Fruit fly (Drosophila melanogaster) whole organism, embryonic: Measurements from ENCODE around the gene CG6283.

Experiments used
- CG12071 ChIP-seq: fragments of 200-800 bp; sonication (Bioruptor generic); optimal IDR thresholded peaks from 3 replicates; lab custom pipeline; 2018; ENCODE audit warnings: missing biosample characterization, mild to moderate bottlenecking, missing genetic modification characterization
- CG15696 ChIP-seq: fragments of 200-800 bp; sonication (Bioruptor generic); optimal IDR thresholded peaks from 2 replicates; lab custom pipeline; 2019; ENCODE audit warnings: missing biosample characterization, mild to moderate bottlenecking, missing genetic modification characterization, moderate library complexity
- CG31365 ChIP-seq: fragments of 200-800 bp; sonication (Bioruptor generic); optimal IDR thresholded peaks from 2 replicates; lab custom pipeline; 2018; ENCODE audit warnings: missing biosample characterization, mild to moderate bottlenecking, missing genetic modification characterization
- CG9609 ChIP-seq: fragments of 200-800 bp; sonication (Bioruptor generic); optimal IDR thresholded peaks from 3 replicates; lab custom pipeline; 2016; ENCODE audit warnings: missing biosample characterization, missing genetic modification characterization
- Dp ChIP-seq: fragments of 200-800 bp; sonication (Bioruptor generic); optimal IDR thresholded peaks from 2 replicates; lab custom pipeline; 2018; ENCODE audit warnings: missing biosample characterization, mild to moderate bottlenecking, missing genetic modification characterization, moderate library complexity
- Optix ChIP-seq: fragments of 200-800 bp; sonication (Bioruptor generic); IDR thresholded peaks from 3 replicates; pipeline ENCODE4 v1.3.6; 2022; ENCODE audit warnings: missing biosample characterization, missing genetic modification characterization
- Ssrp ChIP-seq: fragments of 200-800 bp; sonication (Bioruptor generic); optimal IDR thresholded peaks from 2 replicates; lab custom pipeline; 2018; ENCODE audit warnings: missing biosample characterization, mild to moderate bottlenecking, missing genetic modification characterization, moderate library complexity
- fu2 ChIP-seq: fragments of 200-800 bp; sonication (Bioruptor generic); optimal IDR thresholded peaks from 2 replicates; lab custom pipeline; 2016; ENCODE audit warnings: missing biosample characterization, missing genetic modification characterization
- jing ChIP-seq: fragments of 200-800 bp; sonication (Bioruptor generic); optimal IDR thresholded peaks from 2 replicates; lab custom pipeline; 2018; ENCODE audit warnings: missing biosample characterization, mild to moderate bottlenecking, missing genetic modification characterization
- p53 ChIP-seq: fragments of 200-800 bp; sonication (Bioruptor generic); optimal IDR thresholded peaks from 2 replicates; lab custom pipeline; 2016; ENCODE audit warnings: missing biosample characterization, missing genetic modification characterization
- pros ChIP-seq: fragments of 200-800 bp; sonication (Bioruptor generic); optimal IDR thresholded peaks from 3 replicates; lab custom pipeline; 2019; ENCODE audit warnings: missing biosample characterization, mild to moderate bottlenecking, missing genetic modification characterization, moderate library complexity

dm6 chr3R:26978241-26978640 is 42.9 kb downstream of the CG6283 start, which contains the start of the genes CG14253 and CG46313:
- TF ChIP-seq CG12071 (GFP tag; lab: Kevin White, UChicago) (no peak), CG15696 (tag; lab: Kevin White, UChicago) (no peak), Optix (no peak), jing (GFP tag; lab: Kevin White, UChicago) (no peak), pros (GFP tag; lab: Kevin White, UChicago) (no peak), p53 (GFP tag; lab: Kevin White, UChicago) (no peak), Dp (GFP tag; lab: Kevin White, UChicago) (no peak), fu2 (GFP tag; lab: Kevin White, UChicago) (no peak), CG31365 (tag; lab: Kevin White, UChicago) (no peak), Ssrp (tag; lab: Kevin White, UChicago) (no peak), CG9609 (GFP tag; lab: Kevin White, UChicago) (no peak)
